Worm (Caenorhabditis elegans): ENCODE results near the gene T24G10.2.

T24G10.2 gene

DNA sequence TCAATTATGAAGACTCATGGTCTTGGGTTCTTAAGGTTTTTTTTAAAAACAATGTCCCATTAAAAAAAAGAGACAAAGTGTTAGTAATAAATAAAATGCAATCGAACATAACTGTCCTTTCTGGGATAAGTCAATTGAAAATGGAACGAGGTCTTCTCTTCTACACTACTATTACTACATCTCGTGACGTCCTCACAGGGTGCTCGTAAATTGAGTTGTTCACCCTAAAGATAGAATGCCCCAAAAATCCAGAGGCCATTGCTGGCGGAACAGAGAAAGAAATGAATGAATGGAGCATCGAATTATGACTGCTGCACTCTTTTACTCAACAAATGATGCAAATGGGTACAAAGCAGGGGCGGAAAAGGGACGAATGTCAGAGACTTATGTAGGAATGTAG is 40.1 kb downstream of the T24G10.2 start:
- no peak for TF ChIP-seq unc-3 (GFP tag; conservative IDR thresholded peaks at IDR 0.05)
- no peak for TF ChIP-seq unc-3 (tag; optimal IDR thresholded peaks at IDR 0.05)
- no peak for TF ChIP-seq zip-5 (tag; optimal IDR thresholded peaks at IDR 0.05)
- no peak for TF ChIP-seq tbx-7 (tag; optimal IDR thresholded peaks at IDR 0.05)
- TF ChIP-seq unc-42 (tag; optimal IDR thresholded peaks at IDR 0.05) = peak; percentile 80

ce11 chrIII:5395746-5396145 is 46.8 kb downstream of the T24G10.2 start:
- TF ChIP-seq sox-4 (tag; optimal IDR thresholded peaks at IDR 0.05) = no peak
- TF ChIP-seq ceh-18 (tag; optimal IDR thresholded peaks at IDR 0.05) = no peak
- no peak for TF ChIP-seq ceh-14 (tag; optimal IDR thresholded peaks at IDR 0.05)

Data from whole organism, late embryonic.